Worm (Caenorhabditis elegans): ENCODE data around the gene C23G10.11.

- TF ChIP-seq aha-1 (tag) = no peak
- TF ChIP-seq dpl-1 (GFP tag; optimal IDR thresholded peaks at IDR 0.05) = no peak
- no peak for TF ChIP-seq ztf-7 (tag; optimal IDR thresholded peaks at IDR 0.05)
- TF ChIP-seq nhr-77 (tag; optimal IDR thresholded peaks at IDR 0.05) = peak; percentile 82
Measured at ce11 chrIII:6179062-6179461, 36.3 kb downstream of the C23G10.11 start.
